Fruit fly (Drosophila melanogaster): ENCODE results near the gene CG45544.

DNA sequence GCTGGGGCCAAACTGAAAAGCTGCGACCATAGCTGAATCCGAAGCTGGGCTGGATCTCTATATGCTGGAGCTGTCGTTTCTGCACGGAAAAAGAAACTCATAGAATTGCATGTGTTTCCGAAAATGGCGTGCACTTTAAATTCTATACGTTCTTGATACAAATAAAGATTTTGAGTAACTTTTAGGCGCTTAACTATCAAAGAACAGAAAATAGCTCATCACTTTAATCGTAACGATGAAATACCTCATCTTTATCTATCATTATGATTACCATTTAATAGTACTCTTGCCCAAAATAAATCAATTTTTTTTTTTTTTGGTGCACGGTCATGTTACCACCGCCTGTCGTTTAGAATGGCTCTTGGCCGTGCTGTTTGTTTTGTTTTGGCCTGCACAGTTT, 44.6 kb upstream of the CG45544 start:
- TF ChIP-seq h (optimal IDR thresholded peaks at IDR 0.05) (no peak), psq (optimal IDR thresholded peaks at IDR 0.05) (no peak), Sin3A (optimal IDR thresholded peaks at IDR 0.05) (no peak), Myc (optimal IDR thresholded peaks at IDR 0.05) (no peak)

All from Kc167 (cell line).